Worm (Caenorhabditis elegans): Measurements from ENCODE around the gene F31E9.3.

- TF ChIP-seq dao-5 (tag; optimal IDR thresholded peaks at IDR 0.05) (no peak), him-1 (tag; optimal IDR thresholded peaks at IDR 0.05) (no peak), W03F9.2 (tag; optimal IDR thresholded peaks at IDR 0.05) (no peak)
These were observed 7.3 kb upstream of the F31E9.3 start, which contains the start of gene F31E9.6 for ce11 chrV:17315063-17315462.
